Fruit fly (Drosophila melanogaster) whole organism, embryonic: ENCODE data around the gene CG44001.
A peak's percentile ranks its signal among the peaks of the same experiment; 100 is the strongest.

Source experiments
- CG10462 ChIP-seq: fragments of 200-800 bp; sonication (Bioruptor generic); optimal IDR thresholded peaks from 2 replicates; lab custom pipeline; 2016; ENCODE audit warnings: missing biosample characterization, missing genetic modification characterization
- CG11560 ChIP-seq: fragments of 200-800 bp; sonication (Bioruptor generic); IDR thresholded peaks from 3 replicates; pipeline ENCODE4 v1.3.6; 2022; ENCODE audit warnings: missing biosample characterization, missing genetic modification characterization
- CG11723 ChIP-seq: fragments of 200-800 bp; sonication (Bioruptor generic); optimal IDR thresholded peaks from 2 replicates; lab custom pipeline; 2017; ENCODE audit warnings: missing biosample characterization, mild to moderate bottlenecking, missing genetic modification characterization
- CG12219 ChIP-seq: fragments of 200-800 bp; sonication (Bioruptor generic); optimal IDR thresholded peaks from 3 replicates; lab custom pipeline; 2018; ENCODE audit warnings: missing biosample characterization, mild to moderate bottlenecking, missing genetic modification characterization
- CG12236 ChIP-seq: fragments of 200-800 bp; sonication (Bioruptor generic); optimal IDR thresholded peaks from 2 replicates; lab custom pipeline; 2016; ENCODE audit warnings: missing biosample characterization, missing genetic modification characterization
- CG13123 ChIP-seq: fragments of 200-800 bp; sonication (Bioruptor generic); optimal IDR thresholded peaks from 2 replicates; lab custom pipeline; 2016; ENCODE audit warnings: missing biosample characterization, missing genetic modification characterization
- CG14667 ChIP-seq: fragments of 200-800 bp; sonication (Bioruptor generic); IDR thresholded peaks from 2 replicates; pipeline ENCODE4 v1.3.6; 2022; ENCODE audit warnings: missing biosample characterization, missing genetic modification characterization
- CG17328 ChIP-seq: fragments of 200-800 bp; sonication (Bioruptor generic); IDR thresholded peaks from 2 replicates; pipeline ENCODE4 v1.3.6; 2022; ENCODE audit warnings: missing biosample characterization, missing genetic modification characterization
- CG17359 ChIP-seq: fragments of 200-800 bp; sonication (Bioruptor generic); optimal IDR thresholded peaks from 3 replicates; lab custom pipeline; 2018; ENCODE audit warnings: missing biosample characterization, mild to moderate bottlenecking, missing genetic modification characterization, moderate library complexity
- CG2875 ChIP-seq: fragments of 200-800 bp; sonication (Bioruptor generic); optimal IDR thresholded peaks from 2 replicates; lab custom pipeline; 2017; ENCODE audit warnings: missing biosample characterization, mild to moderate bottlenecking, missing genetic modification characterization, missing genetic modification reagents
- CG32532 ChIP-seq: fragments of 200-800 bp; sonication (Bioruptor generic); IDR thresholded peaks from 2 replicates; pipeline ENCODE4 v1.3.6; 2022; ENCODE audit warnings: missing biosample characterization, missing genetic modification characterization
- CG32772 ChIP-seq: fragments of 200-800 bp; sonication (Bioruptor generic); IDR thresholded peaks from 2 replicates; pipeline ENCODE4 v1.3.6; 2022; ENCODE audit warnings: missing biosample characterization, missing genetic modification characterization
- CG3726 ChIP-seq: fragments of 200-800 bp; sonication (Bioruptor generic); IDR thresholded peaks from 3 replicates; pipeline ENCODE4, ENCODE4 v1.3.6; 2022; ENCODE audit warnings: missing biosample characterization, missing genetic modification characterization
- CG7745 ChIP-seq: fragments of 200-800 bp; sonication (Bioruptor generic); optimal IDR thresholded peaks from 2 replicates; lab custom pipeline; 2018; ENCODE audit warnings: missing biosample characterization, mild to moderate bottlenecking, missing genetic modification characterization, moderate library complexity
- CG9609 ChIP-seq: fragments of 200-800 bp; sonication (Bioruptor generic); optimal IDR thresholded peaks from 3 replicates; lab custom pipeline; 2016; ENCODE audit warnings: missing biosample characterization, missing genetic modification characterization
- D ChIP-seq, 2 experiments: fragments of 200-800 bp in 1 of 2; fragments of >200 bp in 1 of 2; sonication (Bioruptor generic) in 1 of 2; optimal IDR thresholded peaks; 2 replicates in 1 of 2; 3 replicates in 1 of 2; lab custom pipeline; 2017; ENCODE audit warnings: mild to moderate bottlenecking in 1 of 2, missing biosample characterization in 1 of 2, missing genetic modification characterization in 1 of 2, missing genetic modification reagents in 1 of 2
- Dfd ChIP-seq, 2 experiments: fragments of >200 bp; optimal IDR thresholded peaks; 2 replicates each; lab custom pipeline; 2017; ENCODE audit warnings: missing biosample characterization in 2 of 2, missing genetic modification characterization in 2 of 2
- Dip3 ChIP-seq: fragments of 200-800 bp; sonication (Bioruptor generic); optimal IDR thresholded peaks from 3 replicates; lab custom pipeline; 2016; ENCODE audit warnings: missing biosample characterization, missing genetic modification characterization
- Doc2 ChIP-seq: fragments of 200-800 bp; sonication (Bioruptor generic); IDR thresholded peaks from 2 replicates; pipeline ENCODE4 v1.3.6; 2022; ENCODE audit warnings: missing biosample characterization, missing genetic modification characterization
- Elba2 ChIP-seq: fragments of 200-800 bp; sonication (Bioruptor generic); optimal IDR thresholded peaks from 3 replicates; lab custom pipeline; 2016; ENCODE audit warnings: missing biosample characterization, missing genetic modification characterization
- GATAe ChIP-seq: fragments of 200-800 bp; sonication (Bioruptor generic); conservative IDR thresholded peaks from 2 replicates; pipeline ENCODE4 v1.3.6; 2022; ENCODE audit warnings: missing biosample characterization, missing genetic modification characterization
- Gsc ChIP-seq: fragments of 200-800 bp; sonication (Bioruptor generic); IDR thresholded peaks from 2 replicates; pipeline ENCODE4 v1.3.6; 2022; ENCODE audit warnings: missing biosample characterization, missing genetic modification characterization
- HLHmδ ChIP-seq: fragments of 200-800 bp; sonication (Bioruptor generic); optimal IDR thresholded peaks from 2 replicates; lab custom pipeline; 2018; ENCODE audit warnings: missing biosample characterization, mild to moderate bottlenecking, missing genetic modification characterization, moderate library complexity
- Hmx ChIP-seq: fragments of 200-800 bp; sonication (Bioruptor generic); optimal IDR thresholded peaks from 2 replicates; lab custom pipeline; 2016; ENCODE audit warnings: missing biosample characterization, missing genetic modification characterization
- Hr39 ChIP-seq: fragments of >200 bp; optimal IDR thresholded peaks from 2 replicates; lab custom pipeline; 2017
- MESR4 ChIP-seq: fragments of 200-800 bp; sonication (Bioruptor generic); optimal IDR thresholded peaks from 2 replicates; lab custom pipeline; 2018; ENCODE audit warnings: missing biosample characterization, mild to moderate bottlenecking, missing genetic modification characterization, moderate library complexity
- Meics ChIP-seq: fragments of 200-800 bp; sonication (Bioruptor generic); optimal IDR thresholded peaks from 2 replicates; lab custom pipeline; 2017; ENCODE audit warnings: missing biosample characterization, mild to moderate bottlenecking, missing genetic modification characterization
- Ptx1 ChIP-seq: fragments of 200-800 bp; sonication (Bioruptor generic); IDR thresholded peaks from 2 replicates; pipeline ENCODE4 v1.3.6; 2022; ENCODE audit warnings: missing biosample characterization, missing genetic modification characterization
- Scr ChIP-seq: fragments of 200-800 bp; sonication (Bioruptor generic); IDR thresholded peaks from 2 replicates; pipeline ENCODE4 v1.3.6; 2022; ENCODE audit warnings: missing biosample characterization, missing genetic modification characterization; ENCODE audit not compliant: partially characterized antibody
- TFAM ChIP-seq: fragments of 200-800 bp; sonication (Bioruptor generic); optimal IDR thresholded peaks from 2 replicates; lab custom pipeline; 2017; ENCODE audit warnings: missing biosample characterization, missing genetic modification characterization, inconsistent platforms
- Taf1 ChIP-seq: fragments of 200-800 bp; sonication (Bioruptor generic); IDR thresholded peaks from 2 replicates; pipeline ENCODE4 v1.3.6; 2022; ENCODE audit warnings: missing biosample characterization, missing genetic modification characterization
- bab2 ChIP-seq: fragments of 200-800 bp; sonication (Bioruptor generic); optimal IDR thresholded peaks from 2 replicates; lab custom pipeline; 2016; ENCODE audit warnings: missing biosample characterization, missing genetic modification characterization
- chn ChIP-seq: fragments of 200-800 bp; sonication (Bioruptor generic); optimal IDR thresholded peaks from 2 replicates; lab custom pipeline; 2016; ENCODE audit warnings: missing biosample characterization, missing genetic modification characterization
- ci ChIP-seq: fragments of 200-800 bp; sonication (Bioruptor generic); IDR thresholded peaks from 3 replicates; pipeline ENCODE4 v1.3.6; 2022; ENCODE audit warnings: missing biosample characterization, missing genetic modification characterization
- corto ChIP-seq: fragments of 200-800 bp; sonication (Bioruptor generic); optimal IDR thresholded peaks from 2 replicates; lab custom pipeline; 2016; ENCODE audit warnings: missing biosample characterization, mild to moderate bottlenecking, missing genetic modification characterization, moderate library complexity
- dimm ChIP-seq: fragments of 200-800 bp; sonication (Bioruptor generic); IDR thresholded peaks from 2 replicates; pipeline ENCODE4 v1.3.6; 2022; ENCODE audit warnings: missing biosample characterization, missing genetic modification characterization
- dmrt99B ChIP-seq: fragments of 200-800 bp; sonication (Bioruptor generic); optimal IDR thresholded peaks from 2 replicates; lab custom pipeline; 2018; ENCODE audit warnings: missing biosample characterization, mild to moderate bottlenecking, missing genetic modification characterization, moderate library complexity
- dysf ChIP-seq: fragments of 200-800 bp; sonication (Bioruptor generic); IDR thresholded peaks from 3 replicates; pipeline ENCODE4 v1.3.6; 2022; ENCODE audit warnings: missing biosample characterization, missing genetic modification characterization
- ham ChIP-seq: fragments of 200-800 bp; sonication (Bioruptor generic); IDR thresholded peaks from 2 replicates; pipeline ENCODE4 v1.3.6; 2022; ENCODE audit warnings: missing biosample characterization, missing genetic modification characterization
- jumu ChIP-seq: fragments of 200-800 bp; sonication (Bioruptor generic); optimal IDR thresholded peaks from 3 replicates; lab custom pipeline; 2016; ENCODE audit warnings: missing biosample characterization, missing genetic modification characterization
- kay ChIP-seq: fragments of 200-800 bp; sonication (Bioruptor generic); optimal IDR thresholded peaks from 2 replicates; lab custom pipeline; 2016; ENCODE audit warnings: missing biosample characterization, missing genetic modification characterization
- lov ChIP-seq, 2 experiments: fragments of 200-800 bp in 1 of 2; fragments of >200 bp in 1 of 2; sonication (Bioruptor generic) in 1 of 2; IDR thresholded peaks in 1 of 2; optimal IDR thresholded peaks in 1 of 2; 2 replicates in 1 of 2; 3 replicates in 1 of 2; pipeline versions ENCODE4 v1.3.6 to Lab custom; 2017 to 2022; ENCODE audit warnings: missing biosample characterization in 1 of 2, missing genetic modification characterization in 1 of 2
- luna ChIP-seq: fragments of 200-800 bp; sonication (Bioruptor generic); optimal IDR thresholded peaks from 2 replicates; lab custom pipeline; 2016; ENCODE audit warnings: missing biosample characterization, missing genetic modification characterization
- nau ChIP-seq: fragments of 200-800 bp; sonication (Bioruptor generic); optimal IDR thresholded peaks from 3 replicates; lab custom pipeline; 2017; ENCODE audit warnings: missing biosample characterization, mild to moderate bottlenecking, missing genetic modification characterization, missing genetic modification reagents
- onecut ChIP-seq: fragments of 200-800 bp; sonication (Bioruptor generic); IDR thresholded peaks from 2 replicates; pipeline ENCODE4 v1.3.6; 2022; ENCODE audit warnings: missing biosample characterization, missing genetic modification characterization
- pb ChIP-seq: fragments of 200-800 bp; sonication (Bioruptor generic); optimal IDR thresholded peaks from 3 replicates; lab custom pipeline; 2016; ENCODE audit warnings: missing biosample characterization, missing genetic modification characterization
- prd ChIP-seq, 3 experiments: fragments of >200 bp in 2 of 3; fragments of 200-800 bp in 1 of 3; sonication (Bioruptor generic) in 1 of 3; optimal IDR thresholded peaks in 2 of 3; IDR thresholded peaks in 1 of 3; 2 replicates in 2 of 3; 3 replicates in 1 of 3; pipeline versions ENCODE4 v1.3.6 to Lab custom; 2017 to 2022; ENCODE audit warnings: missing biosample characterization in 1 of 3, missing genetic modification characterization in 1 of 3
- pzg ChIP-seq: fragments of 200-800 bp; sonication (Bioruptor generic); optimal IDR thresholded peaks from 3 replicates; lab custom pipeline; 2018; ENCODE audit warnings: missing biosample characterization, mild to moderate bottlenecking, missing genetic modification characterization, moderate library complexity
- seq ChIP-seq: fragments of 200-800 bp; sonication (Bioruptor generic); IDR thresholded peaks from 2 replicates; pipeline ENCODE4 v1.3.6; 2022; ENCODE audit warnings: missing biosample characterization, missing genetic modification characterization
- tap ChIP-seq: fragments of 200-800 bp; optimal IDR thresholded peaks from 3 replicates; lab custom pipeline; 2019; ENCODE audit warnings: missing biosample characterization, mild to moderate bottlenecking, missing genetic modification characterization, moderate library complexity
- wor ChIP-seq: fragments of 200-800 bp; sonication (Bioruptor generic); IDR thresholded peaks from 2 replicates; pipeline ENCODE4 v1.3.6; 2022; ENCODE audit warnings: missing biosample characterization, missing genetic modification characterization

The CG44001 gene

dm6 chr2L:5054953-5055352 lies 11.9 kb downstream of the CG44001 start, which contains the start of the genes CG14036 and His3.3A (continued):
- TF ChIP-seq prd (optimal IDR thresholded peaks at IDR 0.05; lab: Kevin White, UChicago) (no peak), prd (GFP tag; IDR thresholded peaks at IDR 0.05; lab: Robert Waterston, UW) (no peak), ham (no peak), bab2 (GFP tag; lab: Kevin White, UChicago) (peak; percentile 6), jumu (GFP tag; lab: Kevin White, UChicago) (peak; percentile 24), seq (GFP tag; lab: Robert Waterston, UW) (no peak), onecut (GFP tag; lab: Robert Waterston, UW) (no peak), Gsc (GFP tag; lab: Robert Waterston, UW) (no peak), CG3726 (GFP tag; lab: Robert Waterston, UW) (no peak), CG9609 (GFP tag; lab: Kevin White, UChicago) (no peak), CG13123 (GFP tag; lab: Kevin White, UChicago) (no peak), corto (GFP tag; lab: Kevin White, UChicago) (no peak), Elba2 (GFP tag; lab: Kevin White, UChicago) (no peak), ci (GFP tag; lab: Robert Waterston, UW) (peak; percentile 58; the same call in 1 of the 3 replicates), CG11723 (GFP tag; lab: Kevin White, UChicago) (no peak), CG32772 (GFP tag; lab: Robert Waterston, UW) (no peak), chn (GFP tag; lab: Kevin White, UChicago) (no peak), wor (no peak), Meics (GFP tag; lab: Kevin White, UChicago) (no peak), CG11560 (tag; lab: Robert Waterston, UW) (peak; percentile 94), Hmx (GFP tag; lab: Kevin White, UChicago) (no peak), Ptx1 (GFP tag; lab: Robert Waterston, UW) (no peak), luna (GFP tag; lab: Kevin White, UChicago) (no peak), kay (GFP tag; lab: Kevin White, UChicago) (no peak), Taf1 (GFP tag; lab: Robert Waterston, UW) (no peak), nau (GFP tag; lab: Kevin White, UChicago) (no peak), CG14667 (GFP tag; lab: Robert Waterston, UW) (no peak), CG17359 (tag; lab: Kevin White, UChicago) (no peak), Hr39 (lab: Kevin White, UChicago) (no peak), HLHmδ (GFP tag; lab: Kevin White, UChicago) (peak; percentile 74), CG12236 (no peak), pb (no peak), dimm (no peak), CG32532 (no peak), CG17328 (GFP tag; lab: Robert Waterston, UW) (0 out of 2 replicates have a peak, but pooled peaks have one; percentile 21), CG2875 (GFP tag; lab: Kevin White, UChicago) (no peak), Dfd (GFP tag; optimal IDR thresholded peaks at IDR 0.05; lab: Kevin White, UChicago) (no peak), Scr (peak; percentile 55), Dip3 (no peak), D (optimal IDR thresholded peaks at IDR 0.05; lab: Kevin White, UChicago) (no peak), D (GFP tag; optimal IDR thresholded peaks at IDR 0.05; lab: Kevin White, UChicago) (no peak), MESR4 (peak; percentile 89), CG10462 (GFP tag; lab: Kevin White, UChicago) (no peak), tap (tag; lab: Kevin White, UChicago) (no peak), TFAM (GFP tag; lab: Kevin White, UChicago) (no peak), dysf (GFP tag; lab: Robert Waterston, UW) (no peak), Doc2 (no peak), GATAe (no peak), pzg (GFP tag; lab: Kevin White, UChicago) (peak; percentile 96), dmrt99B (tag; lab: Kevin White, UChicago) (no peak), lov (optimal IDR thresholded peaks at IDR 0.05; lab: Kevin White, UChicago) (no peak), lov (GFP tag; IDR thresholded peaks at IDR 0.05; lab: Robert Waterston, UW) (no peak), CG7745 (tag; lab: Kevin White, UChicago) (no peak), CG12219 (GFP tag; lab: Kevin White, UChicago) (no peak)
